Worm (Caenorhabditis elegans) whole organism, young adult: Measurements from ENCODE around the gene F57G8.7.

ENCODE experiments used
- ama-1 ChIP-seq, 3 experiments: fragments of 150-350 bp in 1 of 3; sonication (generic microtip) in 2 of 3; optimal IDR thresholded peaks; 2 replicates each; lab custom pipeline; 2014 to 2018; ENCODE audit warnings: missing biosample characterization in 2 of 3, missing genetic modification characterization in 2 of 3, missing genetic modification reagents in 2 of 3
- mes-4 ChIP-seq: sonication (generic microtip); optimal IDR thresholded peaks from 2 replicates; lab custom pipeline; 2016; ENCODE audit warnings: missing genotype, missing genetic modification characterization, missing compliant biosample characterization
- ztf-25 ChIP-seq: fragments of 200-800 bp; sonication (Bioruptor generic); IDR thresholded peaks from 2 replicates; pipeline ENCODE4 v1.3.6; 2022; ENCODE audit warnings: missing genetic modification reagents, missing genetic modification characterization, missing compliant biosample characterization

DNA sequence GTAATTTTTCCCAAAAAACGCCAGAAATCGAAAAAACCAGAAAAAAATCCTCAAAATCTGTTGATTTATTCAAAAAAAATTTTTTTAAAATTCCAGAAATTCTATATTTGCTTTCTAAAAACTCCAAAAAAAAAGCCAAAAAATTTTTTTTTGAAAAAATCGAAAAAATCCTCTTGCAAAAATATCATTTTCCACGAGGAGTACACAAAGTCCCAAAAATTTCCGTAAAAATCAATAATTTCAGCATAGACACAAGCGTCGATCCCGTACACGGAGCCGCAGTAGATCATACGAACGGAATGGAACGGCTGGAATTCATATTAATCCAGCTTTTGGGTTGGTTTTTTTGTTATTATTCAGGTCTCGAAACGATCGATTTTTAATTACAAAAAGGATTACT, 39.2 kb downstream of the F57G8.7 start:
- TF ChIP-seq mes-4 (tag; lab: Kevin White, UChicago) (no peak), ama-1 (optimal IDR thresholded peaks at IDR 0.05; lab: Kevin White, UChicago) (no peak), ama-1 (GFP tag; optimal IDR thresholded peaks at IDR 0.05; lab: Kevin White, UChicago) (no peak), ztf-25 (no peak)
